Worm (Caenorhabditis elegans) whole organism, young adult: ENCODE data around the gene Y48E1B.3.

Experiments
- Y95B8A.8 ChIP-seq: fragments of 200-800 bp; sonication (Bioruptor generic); IDR thresholded peaks from 2 replicates; pipeline ENCODE4 v1.3.6; 2022; ENCODE audit warnings: missing genetic modification reagents, missing genetic modification characterization, missing compliant biosample characterization
- cebp-1 ChIP-seq, 2 experiments: fragments of 200-800 bp in 1 of 2; sonication (Bioruptor generic) in 1 of 2; sonication (generic microtip) in 1 of 2; IDR thresholded peaks in 1 of 2; optimal IDR thresholded peaks in 1 of 2; 2 replicates each; pipeline versions ENCODE4 v1.3.6 to Lab custom; 2017 to 2022; ENCODE audit warnings: missing compliant biosample characterization in 2 of 2, missing genetic modification characterization in 2 of 2, mild to moderate bottlenecking in 1 of 2, missing genetic modification reagents in 1 of 2, moderate library complexity in 1 of 2
- fkh-3 ChIP-seq: sonication (generic microtip); optimal IDR thresholded peaks from 2 replicates; lab custom pipeline; 2016; ENCODE audit warnings: mild to moderate bottlenecking, missing genetic modification characterization, missing compliant biosample characterization
- hmg-20 ChIP-seq: fragments of 200-800 bp; sonication (Bioruptor generic); IDR thresholded peaks from 2 replicates; pipeline ENCODE4 v1.3.6; 2022; ENCODE audit warnings: missing genetic modification reagents, missing genetic modification characterization, missing compliant biosample characterization
- lin-26 ChIP-seq: fragments of 200-800 bp; sonication (Bioruptor generic); IDR thresholded peaks from 2 replicates; pipeline ENCODE4 v1.3.6; 2022; ENCODE audit warnings: missing genetic modification reagents, missing genetic modification characterization, missing compliant biosample characterization
- mel-28 ChIP-seq: sonication (generic microtip); optimal IDR thresholded peaks from 2 replicates; lab custom pipeline; 2016; ENCODE audit warnings: borderline replicate concordance, mild to moderate bottlenecking, missing genetic modification characterization, missing compliant biosample characterization
- mxl-1 ChIP-seq: sonication (generic microtip); optimal IDR thresholded peaks from 2 replicates; lab custom pipeline; 2016; ENCODE audit warnings: missing genetic modification characterization, missing compliant biosample characterization
- nhr-27 ChIP-seq: fragments of 200-800 bp; sonication (Bioruptor generic); optimal IDR thresholded peaks from 2 replicates; lab custom pipeline; 2018; ENCODE audit warnings: mild to moderate bottlenecking, missing genetic modification characterization, moderate library complexity, missing compliant biosample characterization
- nhr-80 ChIP-seq: sonication (generic microtip); optimal IDR thresholded peaks from 2 replicates; lab custom pipeline; 2016; ENCODE audit warnings: missing genetic modification characterization, missing compliant biosample characterization
- nhr-90 ChIP-seq: sonication (generic microtip); optimal IDR thresholded peaks from 2 replicates; lab custom pipeline; 2016; ENCODE audit warnings: missing genotype, mild to moderate bottlenecking, missing genetic modification characterization, missing compliant biosample characterization
- snpc-4 ChIP-seq, 5 experiments: fragments of 150-350 bp in 1 of 5; sonication (generic microtip) in 4 of 5; optimal IDR thresholded peaks; 2 replicates each; lab custom pipeline; 2014 to 2018; ENCODE audit warnings: missing genetic modification characterization in 5 of 5, missing biosample characterization in 3 of 5, antibody characterized with exemption in 2 of 5, mild to moderate bottlenecking in 2 of 5, missing compliant biosample characterization in 2 of 5, missing genotype in 2 of 5, moderate library complexity in 2 of 5, missing genetic modification reagents in 1 of 5

DNA sequence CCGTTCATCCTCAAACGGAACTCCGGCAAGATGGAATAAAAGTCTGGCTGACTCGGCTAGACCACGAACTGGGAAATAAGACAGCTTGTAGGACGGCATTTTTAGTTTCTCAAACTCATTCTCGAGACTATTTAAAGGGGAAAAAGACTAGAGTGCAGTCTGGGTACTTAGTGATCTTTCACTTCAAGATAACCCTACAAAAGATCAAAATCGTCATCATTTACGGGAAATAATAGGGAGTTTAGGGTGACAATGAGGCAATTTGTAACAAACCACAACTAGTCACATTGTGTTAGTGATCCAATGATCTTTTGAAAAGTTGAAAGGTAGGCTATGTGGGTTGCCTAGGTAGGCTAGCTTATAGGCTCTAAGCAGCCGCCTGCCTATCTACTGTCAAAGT lies 48.2 kb upstream of the Y48E1B.3 start, which contains the start of gene gst-14:
- TF ChIP-seq snpc-4 (GFP tag; optimal IDR thresholded peaks at IDR 0.05; lab: Kevin White, UChicago) (no peak), snpc-4 (tag; optimal IDR thresholded peaks at IDR 0.05; lab: Kevin White, UChicago) (no peak), nhr-90 (tag; lab: Kevin White, UChicago) (no peak), mel-28 (no peak), fkh-3 (tag; lab: Kevin White, UChicago) (no peak), cebp-1 (GFP tag; IDR thresholded peaks at IDR 0.05; lab: Robert Waterston, UW) (no peak), cebp-1 (tag; optimal IDR thresholded peaks at IDR 0.05; lab: Kevin White, UChicago) (no peak), mxl-1 (no peak), nhr-80 (tag; lab: Kevin White, UChicago) (no peak), Y95B8A.8 (no peak), hmg-20 (GFP tag; lab: Robert Waterston, UW) (no peak), lin-26 (GFP tag; lab: Robert Waterston, UW) (no peak), nhr-27 (no peak)
